Fruit fly (Drosophila melanogaster) whole organism, embryonic: ENCODE data around the gene CG31867.

Source experiments
- Atf-2 ChIP-seq: fragments of 200-800 bp; sonication (Bioruptor generic); optimal IDR thresholded peaks from 2 replicates; lab custom pipeline; 2016; ENCODE audit warnings: missing biosample characterization, missing genetic modification characterization
- BEAF-32 ChIP-seq: fragments of 200-800 bp; sonication (Bioruptor generic); optimal IDR thresholded peaks from 3 replicates; lab custom pipeline; 2017; ENCODE audit warnings: missing biosample characterization, missing genetic modification characterization, mild to moderate bottlenecking, moderate library complexity, missing genetic modification reagents
- CG10274 ChIP-seq: fragments of 200-800 bp; sonication (Bioruptor generic); optimal IDR thresholded peaks from 3 replicates; lab custom pipeline; 2017; ENCODE audit warnings: missing biosample characterization, mild to moderate bottlenecking, missing genetic modification characterization
- CG11247 ChIP-seq: fragments of 200-800 bp; sonication (Bioruptor generic); IDR thresholded peaks from 2 replicates; pipeline ENCODE4 v1.3.6; 2022; ENCODE audit warnings: missing biosample characterization, missing genetic modification characterization
- CG12236 ChIP-seq: fragments of 200-800 bp; sonication (Bioruptor generic); optimal IDR thresholded peaks from 2 replicates; lab custom pipeline; 2016; ENCODE audit warnings: missing biosample characterization, missing genetic modification characterization
- CG12391 ChIP-seq: fragments of 200-800 bp; sonication (Bioruptor generic); optimal IDR thresholded peaks from 3 replicates; lab custom pipeline; 2018; ENCODE audit warnings: missing biosample characterization, mild to moderate bottlenecking, missing genetic modification characterization, moderate library complexity
- CG13775 ChIP-seq: fragments of 200-800 bp; sonication (Bioruptor generic); optimal IDR thresholded peaks from 3 replicates; lab custom pipeline; 2017; ENCODE audit warnings: missing biosample characterization, mild to moderate bottlenecking, missing genetic modification characterization
- CG14014 ChIP-seq: fragments of 200-800 bp; sonication (Bioruptor generic); IDR thresholded peaks from 2 replicates; pipeline ENCODE4 v1.3.6; 2022; ENCODE audit warnings: missing biosample characterization, missing genetic modification characterization
- CG15696 ChIP-seq: fragments of 200-800 bp; sonication (Bioruptor generic); optimal IDR thresholded peaks from 2 replicates; lab custom pipeline; 2019; ENCODE audit warnings: missing biosample characterization, mild to moderate bottlenecking, missing genetic modification characterization, moderate library complexity
- CG16813 ChIP-seq: fragments of 200-800 bp; sonication (Bioruptor generic); IDR thresholded peaks from 3 replicates; pipeline ENCODE4 v1.3.6; 2022; ENCODE audit warnings: missing biosample characterization, missing genetic modification characterization; ENCODE audit not compliant: partially characterized antibody
- CG17568 ChIP-seq: fragments of 200-800 bp; sonication (Bioruptor generic); optimal IDR thresholded peaks from 2 replicates; lab custom pipeline; 2018; ENCODE audit warnings: missing biosample characterization, mild to moderate bottlenecking, missing genetic modification characterization, moderate library complexity
- CG17612 ChIP-seq: fragments of 200-800 bp; sonication (Bioruptor generic); IDR thresholded peaks from 2 replicates; pipeline ENCODE4 v1.3.6; 2022; ENCODE audit warnings: missing biosample characterization, missing genetic modification characterization
- CG1792 ChIP-seq: fragments of 200-800 bp; sonication (Bioruptor generic); optimal IDR thresholded peaks from 2 replicates; lab custom pipeline; 2016; ENCODE audit warnings: missing biosample characterization, missing genetic modification characterization
- CG2199 ChIP-seq: fragments of 200-800 bp; sonication (Bioruptor generic); IDR thresholded peaks from 3 replicates; pipeline ENCODE4 v1.3.6; 2022; ENCODE audit warnings: missing biosample characterization, missing genetic modification characterization
- CG2678 ChIP-seq: fragments of 200-800 bp; sonication (Bioruptor generic); optimal IDR thresholded peaks from 3 replicates; lab custom pipeline; 2019; ENCODE audit warnings: missing biosample characterization, mild to moderate bottlenecking, missing genetic modification characterization, moderate library complexity
- CG30403 ChIP-seq: fragments of 200-800 bp; sonication (Bioruptor generic); optimal IDR thresholded peaks from 3 replicates; lab custom pipeline; 2016; ENCODE audit warnings: missing biosample characterization, missing genetic modification characterization
- CG4854 ChIP-seq: fragments of 200-800 bp; sonication (Bioruptor generic); optimal IDR thresholded peaks from 2 replicates; lab custom pipeline; 2016; ENCODE audit warnings: missing biosample characterization, missing genetic modification characterization, inconsistent platforms
- CG8290 ChIP-seq, 3 experiments: fragments of 200-800 bp; sonication (Bioruptor generic); optimal IDR thresholded peaks; 2 replicates each; lab custom pipeline; 2016 to 2019; ENCODE audit warnings: missing biosample characterization in 3 of 3, missing genetic modification characterization in 3 of 3, mild to moderate bottlenecking in 2 of 3, moderate library complexity in 1 of 3
- CG8765 ChIP-seq: fragments of 200-800 bp; sonication (Bioruptor generic); IDR thresholded peaks from 2 replicates; pipeline ENCODE4 v1.3.6; 2022; ENCODE audit warnings: missing biosample characterization, missing genetic modification characterization
- CG9727 ChIP-seq: fragments of 200-800 bp; sonication (Bioruptor generic); optimal IDR thresholded peaks from 3 replicates; lab custom pipeline; 2017; ENCODE audit warnings: missing biosample characterization, mild to moderate bottlenecking, missing genetic modification characterization
- Fer3 ChIP-seq: fragments of 200-800 bp; sonication (Bioruptor generic); optimal IDR thresholded peaks from 2 replicates; lab custom pipeline; 2018; ENCODE audit warnings: missing biosample characterization, mild to moderate bottlenecking, missing genetic modification characterization, moderate library complexity
- Lim3 ChIP-seq: fragments of 200-800 bp; sonication (Bioruptor generic); IDR thresholded peaks from 2 replicates; pipeline ENCODE4 v1.3.6; 2022; ENCODE audit warnings: missing biosample characterization, missing genetic modification characterization
- Mes4 ChIP-seq: fragments of 200-800 bp; sonication (Bioruptor generic); optimal IDR thresholded peaks from 2 replicates; lab custom pipeline; 2016; ENCODE audit warnings: missing biosample characterization, missing genetic modification characterization
- Nf-YA ChIP-seq: fragments of 200-800 bp; sonication (Bioruptor generic); IDR thresholded peaks from 2 replicates; pipeline ENCODE4 v1.3.6; 2022; ENCODE audit warnings: missing biosample characterization, missing genetic modification characterization
- NfI ChIP-seq: fragments of 200-800 bp; sonication (Bioruptor generic); optimal IDR thresholded peaks from 3 replicates; lab custom pipeline; 2018; ENCODE audit warnings: missing biosample characterization, mild to moderate bottlenecking, missing genetic modification characterization, moderate library complexity
- TFAM ChIP-seq: fragments of 200-800 bp; sonication (Bioruptor generic); optimal IDR thresholded peaks from 2 replicates; lab custom pipeline; 2017; ENCODE audit warnings: missing biosample characterization, missing genetic modification characterization, inconsistent platforms
- Trl ChIP-seq, 3 experiments: fragments of >200 bp in 2 of 3; fragments of 200-800 bp in 1 of 3; sonication (Bioruptor generic) in 1 of 3; optimal IDR thresholded peaks; 2 replicates in 1 of 3; 3 replicates in 2 of 3; lab custom pipeline; 2016 to 2017; ENCODE audit warnings: missing biosample characterization in 1 of 3, missing genetic modification characterization in 1 of 3
- Vsx1 ChIP-seq: fragments of 200-800 bp; sonication (Bioruptor generic); optimal IDR thresholded peaks from 2 replicates; lab custom pipeline; 2017; ENCODE audit warnings: missing biosample characterization, mild to moderate bottlenecking, missing genetic modification characterization, missing genetic modification reagents
- Xbp1 ChIP-seq: fragments of 200-800 bp; sonication (Bioruptor generic); optimal IDR thresholded peaks from 3 replicates; lab custom pipeline; 2016; ENCODE audit warnings: missing biosample characterization, mild to moderate bottlenecking, missing genetic modification characterization
- abd-A ChIP-seq: fragments of 200-800 bp; sonication (Bioruptor generic); optimal IDR thresholded peaks from 3 replicates; lab custom pipeline; 2019; ENCODE audit warnings: missing biosample characterization, mild to moderate bottlenecking, missing genetic modification characterization, moderate library complexity
- dan ChIP-seq: fragments of 200-800 bp; sonication (Bioruptor generic); IDR thresholded peaks from 2 replicates; pipeline ENCODE4 v1.3.6; 2022; ENCODE audit warnings: missing biosample characterization, missing genetic modification characterization
- disco-r ChIP-seq: fragments of 200-800 bp; sonication (Bioruptor generic); optimal IDR thresholded peaks from 2 replicates; lab custom pipeline; 2016; ENCODE audit warnings: missing biosample characterization, missing genetic modification characterization
- dm ChIP-seq: fragments of 200-800 bp; sonication (Bioruptor generic); optimal IDR thresholded peaks from 3 replicates; lab custom pipeline; 2016; ENCODE audit warnings: missing biosample characterization, missing genetic modification characterization
- kay ChIP-seq: fragments of 200-800 bp; sonication (Bioruptor generic); optimal IDR thresholded peaks from 2 replicates; lab custom pipeline; 2016; ENCODE audit warnings: missing biosample characterization, missing genetic modification characterization
- klu ChIP-seq: fragments of 200-800 bp; sonication (Bioruptor generic); IDR thresholded peaks from 2 replicates; pipeline ENCODE4 v1.3.6; 2022; ENCODE audit warnings: missing biosample characterization, missing genetic modification characterization
- kni ChIP-seq: fragments of 200-800 bp; sonication (Bioruptor generic); optimal IDR thresholded peaks from 3 replicates; lab custom pipeline; 2017; ENCODE audit warnings: mild to moderate bottlenecking, missing biosample characterization, missing genetic modification reagents, missing genetic modification characterization
- lbe ChIP-seq: fragments of 200-800 bp; sonication (Bioruptor generic); optimal IDR thresholded peaks from 2 replicates; lab custom pipeline; 2016; ENCODE audit warnings: missing biosample characterization, mild to moderate bottlenecking, missing genetic modification characterization
- lola ChIP-seq, 3 experiments: fragments of >200 bp in 2 of 3; fragments of 200-800 bp in 1 of 3; sonication (Bioruptor generic) in 1 of 3; optimal IDR thresholded peaks; 2 replicates each; lab custom pipeline; 2017 to 2019; ENCODE audit warnings: missing biosample characterization in 3 of 3, missing genetic modification characterization in 3 of 3, mild to moderate bottlenecking in 1 of 3, moderate library complexity in 1 of 3
- nerfin-2 ChIP-seq: fragments of 200-800 bp; sonication (Bioruptor generic); IDR thresholded peaks from 2 replicates; pipeline ENCODE4 v1.3.6; 2022; ENCODE audit warnings: missing biosample characterization, missing genetic modification characterization; ENCODE audit not compliant: partially characterized antibody
- pros ChIP-seq: fragments of 200-800 bp; sonication (Bioruptor generic); optimal IDR thresholded peaks from 3 replicates; lab custom pipeline; 2019; ENCODE audit warnings: missing biosample characterization, mild to moderate bottlenecking, missing genetic modification characterization, moderate library complexity
- sc ChIP-seq, 3 experiments: fragments of >200 bp in 2 of 3; fragments of 200-800 bp in 1 of 3; sonication (Bioruptor generic) in 1 of 3; optimal IDR thresholded peaks; 2 replicates in 2 of 3; 3 replicates in 1 of 3; lab custom pipeline; 2017; ENCODE audit warnings: mild to moderate bottlenecking in 1 of 3, missing biosample characterization in 1 of 3, missing genetic modification characterization in 1 of 3, missing genetic modification reagents in 1 of 3
- sd ChIP-seq: fragments of 200-800 bp; sonication (Bioruptor generic); optimal IDR thresholded peaks from 3 replicates; lab custom pipeline; 2018; ENCODE audit warnings: missing biosample characterization, mild to moderate bottlenecking, missing genetic modification characterization, moderate library complexity
- slp2 ChIP-seq: fragments of 200-800 bp; sonication (Bioruptor generic); optimal IDR thresholded peaks from 2 replicates; lab custom pipeline; 2016; ENCODE audit warnings: missing biosample characterization, missing genetic modification characterization
- sr ChIP-seq: fragments of 200-800 bp; sonication (Bioruptor generic); IDR thresholded peaks from 3 replicates; pipeline ENCODE4 v1.3.6; 2022; ENCODE audit warnings: missing biosample characterization, missing genetic modification characterization
- tgo ChIP-seq: fragments of 200-800 bp; sonication (Bioruptor generic); IDR thresholded peaks from 3 replicates; pipeline ENCODE4 v1.3.6; 2022; ENCODE audit warnings: missing biosample characterization, missing genetic modification characterization
- twi ChIP-seq: fragments of 200-800 bp; optimal IDR thresholded peaks from 2 replicates; lab custom pipeline; 2019; ENCODE audit warnings: missing biosample characterization, mild to moderate bottlenecking, missing genetic modification characterization, moderate library complexity
- wek ChIP-seq: fragments of 200-800 bp; sonication (Bioruptor generic); optimal IDR thresholded peaks from 3 replicates; lab custom pipeline; 2018; ENCODE audit warnings: missing biosample characterization, mild to moderate bottlenecking, missing genetic modification characterization, moderate library complexity
- z ChIP-seq: fragments of 200-800 bp; sonication (Bioruptor generic); IDR thresholded peaks from 3 replicates; pipeline ENCODE4 v1.3.6; 2022; ENCODE audit warnings: missing biosample characterization, missing genetic modification characterization

Gene CG31867

DNA sequence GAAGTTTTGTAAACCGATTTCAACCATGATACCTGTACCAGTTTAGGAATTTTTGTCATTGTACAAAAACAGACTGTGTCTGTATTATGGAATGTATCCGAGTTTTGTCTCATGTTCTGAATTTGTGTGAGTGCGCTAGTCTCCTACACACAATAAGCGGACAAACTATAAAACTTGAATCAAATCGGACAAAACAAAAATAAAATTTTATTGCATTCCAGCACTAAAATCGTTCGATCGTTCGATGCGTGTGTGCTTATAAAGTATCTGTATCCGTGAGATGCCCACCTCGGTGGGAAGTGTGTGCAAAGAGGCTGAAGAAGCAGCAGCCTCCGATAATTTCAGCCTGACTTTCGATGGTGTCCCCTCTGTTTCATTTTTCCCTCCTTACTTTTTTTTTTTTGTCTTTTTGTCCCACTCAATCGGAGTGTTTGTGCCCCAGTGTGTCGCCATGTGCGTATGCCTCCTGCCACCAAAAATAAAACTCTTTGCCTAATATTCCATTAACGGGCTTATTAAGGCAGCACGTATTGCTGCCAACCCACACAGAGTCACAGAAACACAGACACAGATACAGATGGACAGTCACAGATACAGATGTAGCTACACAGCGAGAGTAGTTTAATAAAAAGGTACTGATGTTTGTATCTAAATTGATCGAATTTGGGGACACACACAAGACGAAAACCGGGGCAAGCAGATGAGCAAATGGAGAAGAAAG, 43.3 kb upstream of the CG31867 start:
- no peak for TF ChIP-seq Trl (optimal IDR thresholded peaks at IDR 0.05; lab: Kevin White, UChicago)
- TF ChIP-seq Trl (GFP tag; optimal IDR thresholded peaks at IDR 0.05; lab: Kevin White, UChicago), result no peak
- no peak for TF ChIP-seq TFAM (GFP tag; lab: Kevin White, UChicago)
- no peak for TF ChIP-seq twi (tag; lab: Kevin White, UChicago)
- TF ChIP-seq Fer3 (tag; lab: Kevin White, UChicago), result no peak
- no peak for TF ChIP-seq CG14014 (GFP tag; lab: Robert Waterston, UW)
- TF ChIP-seq CG13775 (GFP tag; lab: Kevin White, UChicago), result no peak
- TF ChIP-seq CG17612 (GFP tag; lab: Robert Waterston, UW), result no peak
- TF ChIP-seq dan (GFP tag; lab: Robert Waterston, UW), result no peak
- no peak for TF ChIP-seq wek (GFP tag; lab: Kevin White, UChicago)
- TF ChIP-seq klu (GFP tag; lab: Robert Waterston, UW), result no peak
- TF ChIP-seq sr, result peak; percentile 39; the same call in 1 of the 3 replicates
- no peak for TF ChIP-seq Lim3 (GFP tag; lab: Robert Waterston, UW)
- TF ChIP-seq abd-A, result peak; percentile 38
- peak; percentile 14 for TF ChIP-seq pros (GFP tag; lab: Kevin White, UChicago)
- TF ChIP-seq lbe (GFP tag; lab: Kevin White, UChicago), result no peak
- TF ChIP-seq CG11247 (GFP tag; lab: Robert Waterston, UW), result no peak
- TF ChIP-seq CG15696, result no peak
- no peak for TF ChIP-seq Atf-2 (GFP tag; lab: Kevin White, UChicago)
- TF ChIP-seq CG30403 (GFP tag; lab: Kevin White, UChicago), result no peak
- no peak for TF ChIP-seq CG8765 (GFP tag; lab: Robert Waterston, UW)
- TF ChIP-seq Mes4, result no peak
- TF ChIP-seq sd, result peak; percentile 94
- TF ChIP-seq Nf-YA (GFP tag; lab: Robert Waterston, UW), result no peak
- TF ChIP-seq CG9727, result no peak
- TF ChIP-seq z (GFP tag; lab: Robert Waterston, UW), result peak; percentile 57; the same call in 1 of the 3 replicates
- TF ChIP-seq CG12236 (GFP tag; lab: Kevin White, UChicago), result no peak
- no peak for TF ChIP-seq CG8290 (GFP tag; optimal IDR thresholded peaks at IDR 0.05; lab: Kevin White, UChicago)
- no peak for TF ChIP-seq CG8290 (tag; optimal IDR thresholded peaks at IDR 0.05; lab: Kevin White, UChicago)
- TF ChIP-seq CG2199 (GFP tag; lab: Robert Waterston, UW), result no peak
- no peak for TF ChIP-seq lola (GFP tag; optimal IDR thresholded peaks at IDR 0.05; lab: Kevin White, UChicago)
- no peak for TF ChIP-seq CG12391 (tag; lab: Kevin White, UChicago)
- TF ChIP-seq CG4854, result no peak
- no peak for TF ChIP-seq CG1792 (GFP tag; lab: Kevin White, UChicago)
- TF ChIP-seq sc (optimal IDR thresholded peaks at IDR 0.05; lab: Kevin White, UChicago), result no peak
- no peak for TF ChIP-seq sc (GFP tag; optimal IDR thresholded peaks at IDR 0.05; lab: Kevin White, UChicago)
- no peak for TF ChIP-seq kay (GFP tag; lab: Kevin White, UChicago)
- TF ChIP-seq Xbp1 (GFP tag; lab: Kevin White, UChicago), result no peak
- TF ChIP-seq CG16813 (GFP tag; lab: Robert Waterston, UW), result no peak
- no peak for TF ChIP-seq BEAF-32 (GFP tag; lab: Kevin White, UChicago)
- peak; percentile 26 for TF ChIP-seq Vsx1 (GFP tag; lab: Kevin White, UChicago)
- TF ChIP-seq nerfin-2 (GFP tag; lab: Robert Waterston, UW), result no peak
- TF ChIP-seq CG2678 (tag; lab: Kevin White, UChicago), result no peak
- TF ChIP-seq CG10274 (GFP tag; lab: Kevin White, UChicago), result no peak
- peak; percentile 70 for TF ChIP-seq kni (GFP tag; lab: Kevin White, UChicago)
- TF ChIP-seq NfI (GFP tag; lab: Kevin White, UChicago), result no peak
- no peak for TF ChIP-seq tgo
- TF ChIP-seq slp2, result no peak
- no peak for TF ChIP-seq dm (GFP tag; lab: Kevin White, UChicago)
- TF ChIP-seq CG17568 (GFP tag; lab: Kevin White, UChicago), result no peak
- TF ChIP-seq disco-r (GFP tag; lab: Kevin White, UChicago), result no peak
